Fruit fly (Drosophila melanogaster): ENCODE results near the gene CG5623.

The CG5623 gene

dm6 chr3R:15793372-15793802 is 26.1 kb upstream of the CG5623 start, which contains the start of gene nsl1 (continued):
- TF ChIP-seq bowl (GFP tag; IDR thresholded peaks at IDR 0.05) (no peak), CG17568 (GFP tag; optimal IDR thresholded peaks at IDR 0.05) (no peak), cg (GFP tag; optimal IDR thresholded peaks at IDR 0.05) (no peak), HLHmδ (GFP tag; optimal IDR thresholded peaks at IDR 0.05) (no peak), Doc3 (GFP tag; IDR thresholded peaks at IDR 0.05; ENCODE audit: partially characterized antibody) (peak; percentile 95), gsb (GFP tag; IDR thresholded peaks at IDR 0.05) (no peak), ash1 (GFP tag; optimal IDR thresholded peaks at IDR 0.05) (no peak), sr (GFP tag; IDR thresholded peaks at IDR 0.05) (no peak), CG10267 (tag; optimal IDR thresholded peaks at IDR 0.05) (peak; percentile 74), CG32772 (GFP tag; IDR thresholded peaks at IDR 0.05) (peak; percentile 41; the same call in 1 of the 2 replicates), CG7271 (tag; optimal IDR thresholded peaks at IDR 0.05) (peak; percentile 8), pfk (GFP tag; optimal IDR thresholded peaks at IDR 0.05) (no peak), zen (tag; optimal IDR thresholded peaks at IDR 0.05) (peak; percentile 72), Dref (GFP tag; IDR thresholded peaks at IDR 0.05) (peak; percentile 84), CG17802 (tag; optimal IDR thresholded peaks at IDR 0.05) (peak; percentile 75), HLH4C (GFP tag; IDR thresholded peaks at IDR 0.05; ENCODE audit: partially characterized antibody) (peak; percentile 96), CG10274 (GFP tag; optimal IDR thresholded peaks at IDR 0.05) (no peak), sna (GFP tag; IDR thresholded peaks at IDR 0.05; ENCODE audit: partially characterized antibody) (peak; percentile 96), HLH54F (GFP tag; optimal IDR thresholded peaks at IDR 0.05) (no peak), fd3F (GFP tag; optimal IDR thresholded peaks at IDR 0.05) (no peak), pan (optimal IDR thresholded peaks at IDR 0.05) (no peak), pan (GFP tag; optimal IDR thresholded peaks at IDR 0.05 in 1 of 2, IDR thresholded peaks at IDR 0.05 in 1 of 2) (peak in 1 of 2 experiments; percentile 41), CG9932 (GFP tag; IDR thresholded peaks at IDR 0.05) (peak; percentile 61), CG1647 (GFP tag; optimal IDR thresholded peaks at IDR 0.05) (no peak), CG6689 (GFP tag; IDR thresholded peaks at IDR 0.05) (peak; percentile 47; the same call in 1 of the 2 replicates), TFAM (GFP tag; optimal IDR thresholded peaks at IDR 0.05) (no peak), pita (GFP tag; optimal IDR thresholded peaks at IDR 0.05) (no peak), Dip3 (GFP tag; optimal IDR thresholded peaks at IDR 0.05) (no peak), CG17912 (GFP tag; optimal IDR thresholded peaks at IDR 0.05) (no peak), CG2889 (GFP tag; IDR thresholded peaks at IDR 0.05) (no peak), CG14860 (GFP tag; IDR thresholded peaks at IDR 0.05; ENCODE audit: partially characterized antibody) (peak; percentile 97), CG13894 (tag; optimal IDR thresholded peaks at IDR 0.05) (peak; percentile 11), knrl (GFP tag; IDR thresholded peaks at IDR 0.05; ENCODE audit: partially characterized antibody) (peak; percentile 97), CG5180 (GFP tag; optimal IDR thresholded peaks at IDR 0.05) (no peak), CG17361 (GFP tag; IDR thresholded peaks at IDR 0.05) (peak; percentile 44; the same call in 2 of the 3 replicates), CHES-1-like (GFP tag; optimal IDR thresholded peaks at IDR 0.05) (no peak), CG14667 (GFP tag; IDR thresholded peaks at IDR 0.05) (0 out of 2 replicates have a peak, but pooled peaks have one; percentile 11), hb (GFP tag; IDR thresholded peaks at IDR 0.05; ENCODE audit: partially characterized antibody) (peak; percentile 97), CG3726 (GFP tag; IDR thresholded peaks at IDR 0.05) (no peak), CG18599 (GFP tag; optimal IDR thresholded peaks at IDR 0.05) (no peak), Sry-β (GFP tag; optimal IDR thresholded peaks at IDR 0.05) (peak; percentile 21), nau (GFP tag; optimal IDR thresholded peaks at IDR 0.05) (no peak), CG7786 (GFP tag; optimal IDR thresholded peaks at IDR 0.05) (no peak), so (GFP tag; IDR thresholded peaks at IDR 0.05) (no peak), cad (GFP tag; optimal IDR thresholded peaks at IDR 0.05) (no peak), lilli (GFP tag; optimal IDR thresholded peaks at IDR 0.05) (peak; percentile 43), chn (GFP tag; optimal IDR thresholded peaks at IDR 0.05) (peak; percentile 77), yki (optimal IDR thresholded peaks at IDR 0.05) (no peak), Opbp (GFP tag; IDR thresholded peaks at IDR 0.05; ENCODE audit: partially characterized antibody) (peak; percentile 96), CG2678 (tag; optimal IDR thresholded peaks at IDR 0.05) (peak; percentile 17)

Measured in whole organism, embryonic.